Worm (Caenorhabditis elegans): ENCODE results near the gene sra-31.

- TF ChIP-seq W03F9.2 (tag; optimal IDR thresholded peaks at IDR 0.05) (no peak), him-1 (tag; optimal IDR thresholded peaks at IDR 0.05) (no peak), dao-5 (tag; optimal IDR thresholded peaks at IDR 0.05) (no peak)
Observed at ce11 chrII:6597507-6597906, 19.2 kb upstream of the sra-31 start.
